Worm (Caenorhabditis elegans) whole organism, early embryonic: Measurements from ENCODE around the gene C35D10.1.

ENCODE experiments used
- B0310.2 ChIP-seq: sonication (generic microtip); optimal IDR thresholded peaks from 2 replicates; lab custom pipeline; 2016; ENCODE audit warnings: mild to moderate bottlenecking, missing genetic modification characterization, missing compliant biosample characterization
- F13C5.2 ChIP-seq: sonication (generic microtip); optimal IDR thresholded peaks from 2 replicates; lab custom pipeline; 2017; ENCODE audit warnings: mild to moderate bottlenecking, missing genetic modification characterization, inconsistent platforms, missing compliant biosample characterization
- aly-1 ChIP-seq: sonication (generic microtip); optimal IDR thresholded peaks from 2 replicates; lab custom pipeline; 2016; ENCODE audit warnings: missing genetic modification characterization, missing compliant biosample characterization
- ama-1 ChIP-seq: fragments of 150-350 bp; optimal IDR thresholded peaks from 2 replicates; lab custom pipeline; 2014
- ceh-13 ChIP-seq: fragments of 200-800 bp; sonication (Bioruptor generic); optimal IDR thresholded peaks from 2 replicates; lab custom pipeline; 2018; ENCODE audit warnings: mild to moderate bottlenecking, missing genetic modification characterization, missing compliant biosample characterization
- ceh-36 ChIP-seq: sonication (generic microtip); optimal IDR thresholded peaks from 2 replicates; lab custom pipeline; 2016; ENCODE audit warnings: missing genetic modification characterization, inconsistent platforms, missing compliant biosample characterization
- ets-7 ChIP-seq: sonication (generic microtip); optimal IDR thresholded peaks from 2 replicates; lab custom pipeline; 2016; ENCODE audit warnings: missing genotype, missing genetic modification characterization, missing compliant biosample characterization
- flt-1 ChIP-seq: fragments of 200-800 bp; sonication (Bioruptor generic); IDR thresholded peaks from 2 replicates; pipeline ENCODE4 v1.3.6; 2022; ENCODE audit warnings: missing genetic modification characterization, missing compliant biosample characterization
- hmbx-1 ChIP-seq: sonication (generic microtip); optimal IDR thresholded peaks from 2 replicates; lab custom pipeline; 2016; ENCODE audit warnings: mild to moderate bottlenecking, missing genetic modification characterization, missing compliant biosample characterization
- hmg-4 ChIP-seq: fragments of 200-800 bp; sonication (Bioruptor generic); optimal IDR thresholded peaks from 2 replicates; lab custom pipeline; 2018; ENCODE audit warnings: mild to moderate bottlenecking, missing genetic modification characterization, missing compliant biosample characterization
- hnd-1 ChIP-seq: sonication (generic microtip); optimal IDR thresholded peaks from 2 replicates; lab custom pipeline; 2016; ENCODE audit warnings: missing genetic modification characterization, missing compliant biosample characterization
- pes-1 ChIP-seq: fragments of 200-800 bp; sonication (Bioruptor generic); IDR thresholded peaks from 2 replicates; pipeline ENCODE4 v1.3.6; 2022; ENCODE audit warnings: missing genetic modification reagents, missing genetic modification characterization, missing compliant biosample characterization
- scrt-1 ChIP-seq: fragments of 200-800 bp; sonication (Bioruptor generic); IDR thresholded peaks from 2 replicates; pipeline ENCODE4 v1.3.6; 2022; ENCODE audit warnings: missing genetic modification characterization, missing compliant biosample characterization
- sea-1 ChIP-seq: fragments of 200-800 bp; sonication (Bioruptor generic); conservative IDR thresholded peaks from 2 replicates; pipeline ENCODE4 v1.3.6; 2022; ENCODE audit warnings: missing genetic modification characterization, missing compliant biosample characterization
- tbx-11 ChIP-seq: fragments of 200-800 bp; sonication (Bioruptor generic); IDR thresholded peaks from 2 replicates; pipeline ENCODE4 v1.3.6; 2022; ENCODE audit warnings: missing genetic modification characterization, missing compliant biosample characterization
- tbx-37 ChIP-seq: fragments of 200-800 bp; sonication (Bioruptor generic); conservative IDR thresholded peaks from 2 replicates; pipeline ENCODE4 v1.3.6; 2022; ENCODE audit warnings: missing genetic modification reagents, missing genetic modification characterization, missing compliant biosample characterization
- tra-4 ChIP-seq: sonication (generic microtip); optimal IDR thresholded peaks from 2 replicates; lab custom pipeline; 2017; ENCODE audit warnings: missing genetic modification characterization, missing compliant biosample characterization

C35D10.1 gene

ce11 chrIII:4854918-4855317 is 24.6 kb upstream of the C35D10.1 start, which contains the start of gene C35D10.8:
Gene C35D10.8 (plus strand): TSS chrIII:4855218.
- TF ChIP-seq ceh-13 (GFP tag; lab: Kevin White, UChicago) (no peak), ets-7 (tag; lab: Kevin White, UChicago) (no peak), aly-1 (tag; lab: Kevin White, UChicago) (no peak), hmg-4 (GFP tag; lab: Kevin White, UChicago) (no peak), tbx-37 (no peak), scrt-1 (GFP tag; lab: Robert Waterston, UW) (no peak), ceh-36 (tag; lab: Kevin White, UChicago) (no peak), tra-4 (no peak), B0310.2 (tag; lab: Kevin White, UChicago) (no peak), pes-1 (no peak), flt-1 (GFP tag; lab: Robert Waterston, UW) (no peak), F13C5.2 (tag; lab: Kevin White, UChicago) (no peak), ama-1 (lab: Kevin White, UChicago) (no peak), sea-1 (GFP tag; lab: Robert Waterston, UW) (no peak), hmbx-1 (tag; lab: Kevin White, UChicago) (no peak), hnd-1 (tag; lab: Kevin White, UChicago) (no peak), tbx-11 (GFP tag; lab: Robert Waterston, UW) (no peak)

ce11 chrIII:4856109-4856508 is 23.4 kb upstream of the C35D10.1 start, which contains the start of gene C35D10.7:
Gene C35D10.7 (plus strand): TSS chrIII:4856193.
- no peak for TF ChIP-seq scrt-1 (GFP tag; lab: Robert Waterston, UW)
- no peak for TF ChIP-seq ceh-13 (GFP tag; lab: Kevin White, UChicago)
- TF ChIP-seq flt-1 (GFP tag; lab: Robert Waterston, UW), result no peak
- no peak for TF ChIP-seq tbx-37
- TF ChIP-seq sea-1 (GFP tag; lab: Robert Waterston, UW), result no peak
- TF ChIP-seq B0310.2 (tag; lab: Kevin White, UChicago), result no peak
- TF ChIP-seq aly-1 (tag; lab: Kevin White, UChicago), result no peak
- TF ChIP-seq ets-7 (tag; lab: Kevin White, UChicago), result no peak
- no peak for TF ChIP-seq tra-4
- TF ChIP-seq hmg-4 (GFP tag; lab: Kevin White, UChicago), result no peak
- TF ChIP-seq hmbx-1 (tag; lab: Kevin White, UChicago), result no peak
- TF ChIP-seq pes-1, result no peak
- no peak for TF ChIP-seq F13C5.2 (tag; lab: Kevin White, UChicago)
- TF ChIP-seq tbx-11 (GFP tag; lab: Robert Waterston, UW), result no peak
- TF ChIP-seq ceh-36 (tag; lab: Kevin White, UChicago), result no peak
- TF ChIP-seq hnd-1 (tag; lab: Kevin White, UChicago), result no peak
- TF ChIP-seq ama-1 (lab: Kevin White, UChicago), result no peak

- TF ChIP-seq ets-7 (tag; lab: Kevin White, UChicago), result no peak
- no peak for TF ChIP-seq hmbx-1 (tag; lab: Kevin White, UChicago)
- TF ChIP-seq F13C5.2 (tag; lab: Kevin White, UChicago), result no peak
- TF ChIP-seq tra-4, result no peak
- TF ChIP-seq tbx-11 (GFP tag; lab: Robert Waterston, UW), result no peak
- TF ChIP-seq scrt-1 (GFP tag; lab: Robert Waterston, UW), result no peak
- TF ChIP-seq ama-1 (lab: Kevin White, UChicago), result no peak
- no peak for TF ChIP-seq ceh-36 (tag; lab: Kevin White, UChicago)
- no peak for TF ChIP-seq tbx-37
- no peak for TF ChIP-seq flt-1 (GFP tag; lab: Robert Waterston, UW)
- TF ChIP-seq hnd-1 (tag; lab: Kevin White, UChicago), result no peak
- TF ChIP-seq ceh-13 (GFP tag; lab: Kevin White, UChicago), result no peak
- TF ChIP-seq hmg-4 (GFP tag; lab: Kevin White, UChicago), result no peak
- no peak for TF ChIP-seq B0310.2 (tag; lab: Kevin White, UChicago)
- no peak for TF ChIP-seq sea-1 (GFP tag; lab: Robert Waterston, UW)
- TF ChIP-seq pes-1, result no peak
- TF ChIP-seq aly-1 (tag; lab: Kevin White, UChicago), result no peak
These were observed 22.6 kb upstream of the C35D10.1 start for ce11 chrIII:4856992-4857391.

- TF ChIP-seq ama-1 (lab: Kevin White, UChicago), result no peak
- TF ChIP-seq aly-1 (tag; lab: Kevin White, UChicago), result no peak
- no peak for TF ChIP-seq scrt-1 (GFP tag; lab: Robert Waterston, UW)
- TF ChIP-seq ets-7 (tag; lab: Kevin White, UChicago), result no peak
- no peak for TF ChIP-seq pes-1
- no peak for TF ChIP-seq hmg-4 (GFP tag; lab: Kevin White, UChicago)
- TF ChIP-seq hmbx-1 (tag; lab: Kevin White, UChicago), result no peak
- no peak for TF ChIP-seq hnd-1 (tag; lab: Kevin White, UChicago)
- no peak for TF ChIP-seq ceh-36 (tag; lab: Kevin White, UChicago)
- no peak for TF ChIP-seq F13C5.2 (tag; lab: Kevin White, UChicago)
These were observed 20.5 kb upstream of the C35D10.1 start, which contains the start of gene C35D10.6 for ce11 chrIII:4859039-4859438. Gene C35D10.6 (plus strand): TSS chrIII:4859339.

- TF ChIP-seq tbx-37 (no peak), ceh-36 (tag; lab: Kevin White, UChicago) (no peak), B0310.2 (tag; lab: Kevin White, UChicago) (no peak)
These were observed 17.7 kb upstream of the C35D10.1 start, which contains the start of the genes C35D10.10 and C35D10.5 for ce11 chrIII:4861744-4862401. Gene C35D10.10 (minus strand): TSS chrIII:4861794. Gene C35D10.5 (plus strand): TSS chrIII:4862351.

- TF ChIP-seq tra-4 (no peak), scrt-1 (GFP tag; lab: Robert Waterston, UW) (no peak)
These were observed 16.4 kb upstream of the C35D10.1 start, which contains the start of gene coq-8 for ce11 chrIII:4863127-4863526. Gene coq-8 (plus strand): TSS chrIII:4863427.

- TF ChIP-seq ceh-13 (GFP tag; lab: Kevin White, UChicago), result no peak
- TF ChIP-seq aly-1 (tag; lab: Kevin White, UChicago), result no peak
- no peak for TF ChIP-seq ets-7 (tag; lab: Kevin White, UChicago)
- no peak for TF ChIP-seq flt-1 (GFP tag; lab: Robert Waterston, UW)
- TF ChIP-seq tbx-37, result no peak
- TF ChIP-seq tbx-11 (GFP tag; lab: Robert Waterston, UW), result no peak
- no peak for TF ChIP-seq ama-1 (lab: Kevin White, UChicago)
- no peak for TF ChIP-seq tra-4
- TF ChIP-seq sea-1 (GFP tag; lab: Robert Waterston, UW), result no peak
- no peak for TF ChIP-seq ceh-36 (tag; lab: Kevin White, UChicago)
- no peak for TF ChIP-seq hnd-1 (tag; lab: Kevin White, UChicago)
- TF ChIP-seq hmg-4 (GFP tag; lab: Kevin White, UChicago), result no peak
- TF ChIP-seq pes-1, result no peak
- no peak for TF ChIP-seq B0310.2 (tag; lab: Kevin White, UChicago)
- TF ChIP-seq F13C5.2 (tag; lab: Kevin White, UChicago), result no peak
- TF ChIP-seq scrt-1 (GFP tag; lab: Robert Waterston, UW), result no peak
- no peak for TF ChIP-seq hmbx-1 (tag; lab: Kevin White, UChicago)
These were observed 12.8 kb upstream of the C35D10.1 start, which contains the start of gene C35D10.17 for ce11 chrIII:4866762-4867161. Gene C35D10.17 (plus strand): TSS chrIII:4867062.
